Fruit fly (Drosophila melanogaster) whole organism, wandering third instar larva: Measurements from ENCODE around the gene CG43362.
A peak's percentile ranks its signal among the peaks of the same experiment; 100 is the strongest.

Experiments
- Abd-B ChIP-seq: fragments of >200 bp; optimal IDR thresholded peaks from 2 replicates; lab custom pipeline; 2017; ENCODE audit warnings: missing biosample characterization, missing genetic modification characterization
- CG32264 ChIP-seq: fragments of 200-800 bp; sonication (Bioruptor generic); optimal IDR thresholded peaks from 2 replicates; lab custom pipeline; 2016; ENCODE audit warnings: missing biosample characterization, missing genetic modification characterization
- CG9705 ChIP-seq: fragments of 200-800 bp; sonication (Bioruptor generic); optimal IDR thresholded peaks from 2 replicates; lab custom pipeline; 2018; ENCODE audit warnings: missing biosample characterization, mild to moderate bottlenecking, missing genetic modification characterization
- CrebA ChIP-seq: fragments of 200-800 bp; sonication (Bioruptor generic); optimal IDR thresholded peaks from 2 replicates; lab custom pipeline; 2016; ENCODE audit warnings: missing biosample characterization, mild to moderate bottlenecking, missing genetic modification characterization, borderline replicate concordance
- Dfd ChIP-seq: fragments of >200 bp; optimal IDR thresholded peaks from 2 replicates; lab custom pipeline; 2017; ENCODE audit warnings: missing biosample characterization, missing genetic modification characterization
- Dif ChIP-seq: fragments of 200-275, 200-300 bp; sonication (Bioruptor generic); optimal IDR thresholded peaks from 2 replicates; lab custom pipeline; 2018; ENCODE audit warnings: missing biosample characterization, missing genetic modification characterization; ENCODE audit not compliant: partially characterized antibody
- GATAd ChIP-seq: sonication (Bioruptor generic); optimal IDR thresholded peaks from 2 replicates; lab custom pipeline; 2016; ENCODE audit warnings: missing biosample characterization, missing genetic modification characterization
- HLH106 ChIP-seq: fragments of 200-800 bp; optimal IDR thresholded peaks from 3 replicates; lab custom pipeline; 2019; ENCODE audit warnings: missing biosample characterization, mild to moderate bottlenecking, missing genetic modification characterization, moderate library complexity
- Hnf4 ChIP-seq: fragments of 200-800 bp; sonication (Bioruptor generic); optimal IDR thresholded peaks from 2 replicates; lab custom pipeline; 2016; ENCODE audit warnings: missing biosample characterization, mild to moderate bottlenecking, missing genetic modification characterization
- Hr78 ChIP-seq: fragments of >200 bp; optimal IDR thresholded peaks from 2 replicates; lab custom pipeline; 2017; ENCODE audit warnings: missing biosample characterization, missing genetic modification characterization
- Hr83 ChIP-seq: fragments of 200-300 bp; sonication (Bioruptor generic); optimal IDR thresholded peaks from 2 replicates; lab custom pipeline; 2016; ENCODE audit warnings: missing biosample characterization, mild to moderate bottlenecking, missing genetic modification characterization, moderate library complexity; ENCODE audit not compliant: poor library complexity, severe bottlenecking
- Jra ChIP-seq: sonication (Bioruptor generic); optimal IDR thresholded peaks from 2 replicates; lab custom pipeline; 2016; ENCODE audit warnings: missing biosample characterization, missing genetic modification characterization
- Mio ChIP-seq: sonication (Bioruptor generic); optimal IDR thresholded peaks from 2 replicates; lab custom pipeline; 2016; ENCODE audit warnings: missing biosample characterization, missing genetic modification characterization
- Myc ChIP-seq: fragments of >200 bp; optimal IDR thresholded peaks from 2 replicates; lab custom pipeline; 2017
- N ChIP-seq: fragments of >200 bp; optimal IDR thresholded peaks from 2 replicates; lab custom pipeline; 2018; ENCODE audit warnings: missing biosample characterization, missing external identifiers, missing genetic modification characterization
- OdsH ChIP-seq: fragments of 200-800 bp; sonication (Bioruptor generic); optimal IDR thresholded peaks from 2 replicates; lab custom pipeline; 2016; ENCODE audit warnings: missing biosample characterization, mild to moderate bottlenecking, missing genetic modification characterization
- Rel ChIP-seq, 2 experiments: fragments of 200-800 bp; sonication (Bioruptor generic) in 1 of 2; optimal IDR thresholded peaks; 2 replicates in 1 of 2; 3 replicates in 1 of 2; lab custom pipeline; 2016 to 2019; ENCODE audit warnings: mild to moderate bottlenecking in 2 of 2, missing biosample characterization in 2 of 2, missing genetic modification characterization in 2 of 2, moderate library complexity in 1 of 2
- Sp1 ChIP-seq: fragments of 200-800 bp; sonication (Bioruptor generic); optimal IDR thresholded peaks from 3 replicates; lab custom pipeline; 2019; ENCODE audit warnings: missing biosample characterization, mild to moderate bottlenecking, missing genetic modification characterization, moderate library complexity
- Vsx2 ChIP-seq: fragments of 200-300, 225-300 bp; sonication (Bioruptor generic); optimal IDR thresholded peaks from 2 replicates; lab custom pipeline; 2018; ENCODE audit warnings: missing biosample characterization, missing genetic modification characterization; ENCODE audit not compliant: partially characterized antibody
- br ChIP-seq: fragments of 200-800 bp; sonication (Bioruptor generic); optimal IDR thresholded peaks from 2 replicates; lab custom pipeline; 2016; ENCODE audit warnings: missing biosample characterization, missing genetic modification characterization
- brk ChIP-seq: fragments of 200-800 bp; sonication (Bioruptor generic); optimal IDR thresholded peaks from 2 replicates; lab custom pipeline; 2016; ENCODE audit warnings: missing biosample characterization, mild to moderate bottlenecking, missing genetic modification characterization
- dl ChIP-seq, 2 experiments: fragments of 175-275, 200-275 bp in 1 of 2; fragments of 200-275 bp in 1 of 2; sonication (Bioruptor generic); optimal IDR thresholded peaks; lab custom pipeline; 2018; ENCODE audit warnings: mild to moderate bottlenecking in 2 of 2, missing biosample characterization in 2 of 2, missing genetic modification characterization in 2 of 2, moderate library complexity in 2 of 2; ENCODE audit not compliant: partially characterized antibody in 2 of 2, insufficient read depth in 1 of 2
- dmrt93B ChIP-seq: fragments of 200-800 bp; sonication (Bioruptor generic); optimal IDR thresholded peaks from 2 replicates; lab custom pipeline; 2018; ENCODE audit warnings: missing biosample characterization, mild to moderate bottlenecking, missing genetic modification characterization
- dsf ChIP-seq: sonication (Bioruptor generic); optimal IDR thresholded peaks from 2 replicates; lab custom pipeline; 2016; ENCODE audit warnings: missing biosample characterization, missing genetic modification characterization, borderline replicate concordance
- ey ChIP-seq: fragments of 200-800 bp; sonication (Bioruptor generic); optimal IDR thresholded peaks from 2 replicates; lab custom pipeline; 2016; ENCODE audit warnings: missing biosample characterization, missing genetic modification characterization
- foxo ChIP-seq, 2 experiments: fragments of 200-800 bp; sonication (Bioruptor generic); optimal IDR thresholded peaks; 2 replicates in 1 of 2; 3 replicates in 1 of 2; lab custom pipeline; 2016 to 2017; ENCODE audit warnings: missing biosample characterization in 2 of 2, missing genetic modification characterization in 2 of 2
- fru ChIP-seq: fragments of 200-800 bp; sonication (Bioruptor generic); optimal IDR thresholded peaks from 3 replicates; lab custom pipeline; 2016; ENCODE audit warnings: missing biosample characterization, mild to moderate bottlenecking, missing genetic modification characterization
- h ChIP-seq: fragments of 200-800 bp; sonication (Bioruptor generic); optimal IDR thresholded peaks from 3 replicates; lab custom pipeline; 2016; ENCODE audit warnings: missing biosample characterization, mild to moderate bottlenecking, missing genetic modification characterization
- jim ChIP-seq: fragments of 175-275, 200-325 bp; sonication (Bioruptor generic); optimal IDR thresholded peaks from 2 replicates; lab custom pipeline; 2016; ENCODE audit warnings: missing biosample characterization, mild to moderate bottlenecking, missing genetic modification characterization
- lola ChIP-seq: fragments of >200 bp; optimal IDR thresholded peaks from 2 replicates; lab custom pipeline; 2017; ENCODE audit warnings: missing biosample characterization, missing genetic modification characterization
- pan ChIP-seq: fragments of >200 bp; optimal IDR thresholded peaks from 2 replicates; lab custom pipeline; 2017
- psq ChIP-seq: fragments of 200-800 bp; sonication (Bioruptor generic); optimal IDR thresholded peaks from 3 replicates; lab custom pipeline; 2017; ENCODE audit warnings: missing biosample characterization, mild to moderate bottlenecking, missing genetic modification characterization, moderate library complexity
- rgr ChIP-seq: fragments of 200-800 bp; sonication (Bioruptor generic); optimal IDR thresholded peaks from 3 replicates; lab custom pipeline; 2016; ENCODE audit warnings: missing biosample characterization, mild to moderate bottlenecking, missing genetic modification characterization
- sage ChIP-seq: fragments of 200-800 bp; sonication (Bioruptor generic); optimal IDR thresholded peaks from 2 replicates; lab custom pipeline; 2016; ENCODE audit warnings: missing biosample characterization, mild to moderate bottlenecking, missing genetic modification characterization
- sv ChIP-seq: fragments of 200-800 bp; sonication (Bioruptor generic); optimal IDR thresholded peaks from 3 replicates; lab custom pipeline; 2016; ENCODE audit warnings: missing biosample characterization, missing genetic modification characterization
- tai ChIP-seq: sonication (Bioruptor generic); optimal IDR thresholded peaks from 2 replicates; lab custom pipeline; 2016; ENCODE audit warnings: missing biosample characterization, missing genetic modification characterization
- usp ChIP-seq: fragments of >200 bp; optimal IDR thresholded peaks from 2 replicates; lab custom pipeline; 2017; ENCODE audit warnings: missing biosample characterization, missing genetic modification characterization
- woc ChIP-seq: sonication (Bioruptor generic); optimal IDR thresholded peaks from 2 replicates; lab custom pipeline; 2016; ENCODE audit warnings: missing biosample characterization, mild to moderate bottlenecking, missing genetic modification characterization

CG43362 gene

dm6 chr2L:18311564-18312279 lies 20.5 kb upstream of the CG43362 start:
- no peak for TF ChIP-seq Mio (GFP tag; lab: Kevin White, UChicago)
- no peak for TF ChIP-seq usp (GFP tag; lab: Kevin White, UChicago)
- no peak for TF ChIP-seq CG9705 (GFP tag; lab: Kevin White, UChicago)
- no peak for TF ChIP-seq jim (GFP tag; lab: Kevin White, UChicago)
- no peak for TF ChIP-seq lola (GFP tag; lab: Kevin White, UChicago)
- TF ChIP-seq CrebA (GFP tag; lab: Kevin White, UChicago), result peak; percentile 53
- TF ChIP-seq dl (GFP tag; optimal IDR thresholded peaks at IDR 0.05; lab: Kevin White, UChicago; ENCODE audit: insufficient read depth in 1 of 2, partially characterized antibody in 2 of 2), result peak in 1 of 2 experiments; percentile 74
- peak; percentile 86 for TF ChIP-seq Dif (GFP tag; lab: Kevin White, UChicago)
- no peak for TF ChIP-seq h (GFP tag; lab: Kevin White, UChicago)
- peak; percentile 88 for TF ChIP-seq Vsx2 (GFP tag; lab: Kevin White, UChicago)

dm6 chr2L:18310489-18310888 lies 19.2 kb upstream of the CG43362 start:
- TF ChIP-seq N (GFP tag; lab: Kevin White, UChicago) (no peak), brk (peak; percentile 79), woc (GFP tag; lab: Kevin White, UChicago) (peak; percentile 21), sage (GFP tag; lab: Kevin White, UChicago) (peak; percentile 62), OdsH (GFP tag; lab: Kevin White, UChicago) (peak; percentile 82), Rel (GFP tag; optimal IDR thresholded peaks at IDR 0.05; lab: Kevin White, UChicago) (no peak), Rel (tag; optimal IDR thresholded peaks at IDR 0.05; lab: Kevin White, UChicago) (no peak), dl (GFP tag; optimal IDR thresholded peaks at IDR 0.05; lab: Kevin White, UChicago; ENCODE audit: insufficient read depth in 1 of 2, partially characterized antibody in 2 of 2) (no peak), sv (GFP tag; lab: Kevin White, UChicago) (peak; percentile 34), CrebA (GFP tag; lab: Kevin White, UChicago) (peak; percentile 27), HLH106 (tag; lab: Kevin White, UChicago) (peak; percentile 89), Dfd (GFP tag; lab: Kevin White, UChicago) (no peak), CG32264 (GFP tag; lab: Kevin White, UChicago) (no peak), pan (lab: Kevin White, UChicago) (no peak), dsf (GFP tag; lab: Kevin White, UChicago) (peak; percentile 52), h (GFP tag; lab: Kevin White, UChicago) (peak; percentile 77), jim (GFP tag; lab: Kevin White, UChicago) (no peak), usp (GFP tag; lab: Kevin White, UChicago) (no peak), lola (GFP tag; lab: Kevin White, UChicago) (no peak), Hr78 (GFP tag; lab: Kevin White, UChicago) (no peak), foxo (GFP tag; optimal IDR thresholded peaks at IDR 0.05; lab: Kevin White, UChicago) (peak in 1 of 2 experiments; percentile 90), CG9705 (GFP tag; lab: Kevin White, UChicago) (peak; percentile 66), tai (GFP tag; lab: Kevin White, UChicago) (peak; percentile 49), Sp1 (peak; percentile 91), Hnf4 (GFP tag; lab: Kevin White, UChicago) (peak; percentile 81), psq (GFP tag; lab: Kevin White, UChicago) (peak; percentile 74), ey (GFP tag; lab: Kevin White, UChicago) (peak; percentile 57), Mio (GFP tag; lab: Kevin White, UChicago) (no peak), Jra (peak; percentile 38), Dif (GFP tag; lab: Kevin White, UChicago) (no peak), Hr83 (GFP tag; lab: Kevin White, UChicago) (no peak), rgr (GFP tag; lab: Kevin White, UChicago) (peak; percentile 85), br (peak; percentile 78), Abd-B (GFP tag; lab: Kevin White, UChicago) (no peak), fru (peak; percentile 80), Myc (no peak), GATAd (no peak), Vsx2 (GFP tag; lab: Kevin White, UChicago) (no peak), dmrt93B (peak; percentile 63)
